Worm (Caenorhabditis elegans) whole organism, young adult: ENCODE results near the gene rpt-2.

Source experiments
- F10E7.11 ChIP-seq: sonication (generic microtip); optimal IDR thresholded peaks from 2 replicates; lab custom pipeline; 2017; ENCODE audit warnings: mild to moderate bottlenecking, missing genetic modification characterization, moderate library complexity, missing compliant biosample characterization
- ama-1 ChIP-seq, 3 experiments: fragments of 150-350 bp in 1 of 3; sonication (generic microtip) in 2 of 3; optimal IDR thresholded peaks; 2 replicates each; lab custom pipeline; 2014 to 2018; ENCODE audit warnings: missing biosample characterization in 2 of 3, missing genetic modification characterization in 2 of 3, missing genetic modification reagents in 2 of 3
- aptf-3 ChIP-seq: fragments of 200-800 bp; sonication (Bioruptor generic); IDR thresholded peaks from 2 replicates; pipeline ENCODE4 v1.3.6; 2022; ENCODE audit warnings: missing genetic modification characterization, missing compliant biosample characterization
- bed-2 ChIP-seq: fragments of 200-800 bp; sonication (Bioruptor generic); IDR thresholded peaks from 2 replicates; pipeline ENCODE4 v1.3.6; 2022; ENCODE audit warnings: missing genetic modification reagents, missing genetic modification characterization, missing compliant biosample characterization
- egl-44 ChIP-seq: fragments of 200-800 bp; sonication (Bioruptor generic); IDR thresholded peaks from 2 replicates; pipeline ENCODE4 v1.3.6; 2022; ENCODE audit warnings: missing genetic modification reagents, missing genetic modification characterization, missing compliant biosample characterization
- unc-62 ChIP-seq: fragments of 150-350 bp; optimal IDR thresholded peaks from 2 replicates; lab custom pipeline; 2014; ENCODE audit warnings: missing biosample characterization, missing genetic modification reagents, missing genetic modification characterization
- xnd-1 ChIP-seq: sonication (generic microtip); optimal IDR thresholded peaks from 2 replicates; lab custom pipeline; 2016; ENCODE audit warnings: missing genotype, missing genetic modification reagents, missing genetic modification characterization, missing compliant biosample characterization

- no peak for TF ChIP-seq F10E7.11 (tag; lab: Kevin White, UChicago)
- no peak for TF ChIP-seq xnd-1
- no peak for TF ChIP-seq ama-1 (optimal IDR thresholded peaks at IDR 0.05; lab: Kevin White, UChicago)
- no peak for TF ChIP-seq ama-1 (GFP tag; optimal IDR thresholded peaks at IDR 0.05; lab: Kevin White, UChicago)
- no peak for TF ChIP-seq egl-44 (GFP tag; lab: Robert Waterston, UW)
- TF ChIP-seq bed-2, result no peak
- no peak for TF ChIP-seq unc-62 (GFP tag; lab: Kevin White, UChicago)
- no peak for TF ChIP-seq aptf-3 (GFP tag; lab: Robert Waterston, UW)
Observed at ce11 chrV:6055289-6055688, 37.8 kb upstream of the rpt-2 start, which contains the start of gene srd-20.
